Worm (Caenorhabditis elegans) whole organism, L4 larva: ENCODE measurements around the gene ndab-1.

Experiments used
- D1046.2 ChIP-seq: fragments of 200-800 bp; sonication (Bioruptor generic); IDR thresholded peaks from 2 replicates; pipeline ENCODE4 v1.3.6; 2022; ENCODE audit warnings: missing genetic modification characterization, missing compliant biosample characterization
- T26A8.4 ChIP-seq: fragments of 200-800 bp; sonication (Bioruptor generic); IDR thresholded peaks from 2 replicates; pipeline ENCODE4 v1.3.6; 2022; ENCODE audit warnings: missing genetic modification characterization, missing compliant biosample characterization
- Y105C5A.15 ChIP-seq: fragments of 200-800 bp; sonication (Bioruptor generic); IDR thresholded peaks from 2 replicates; pipeline ENCODE4 v1.3.6; 2022; ENCODE audit warnings: missing genetic modification characterization, missing compliant biosample characterization
- Y48G9A.11 ChIP-seq: fragments of 200-800 bp; sonication (Bioruptor generic); IDR thresholded peaks from 2 replicates; pipeline ENCODE4 v1.3.6; 2022; ENCODE audit warnings: missing genetic modification reagents, missing genetic modification characterization, missing compliant biosample characterization
- Y5F2A.4 ChIP-seq: fragments of 200-800 bp; sonication (Bioruptor generic); optimal IDR thresholded peaks from 2 replicates; lab custom pipeline; 2018; ENCODE audit warnings: mild to moderate bottlenecking, missing genetic modification characterization, missing compliant biosample characterization
- aha-1 ChIP-seq: fragments of 150-350 bp; peaks from one replicate; lab custom pipeline; 2014; ENCODE audit warnings: missing biosample characterization, missing genetic modification characterization
- ama-1 ChIP-seq: fragments of 150-350 bp; optimal IDR thresholded peaks from 2 replicates; lab custom pipeline; 2014; ENCODE audit warnings: inconsistent platforms, mixed read lengths
- arid-1 ChIP-seq: fragments of 200-800 bp; sonication (Bioruptor generic); conservative IDR thresholded peaks from 2 replicates; pipeline ENCODE4 v1.3.6; 2022; ENCODE audit warnings: missing genetic modification reagents, missing genetic modification characterization, missing compliant biosample characterization
- attf-4 ChIP-seq: sonication (generic microtip); optimal IDR thresholded peaks from 3 replicates; lab custom pipeline; 2017; ENCODE audit warnings: missing biosample characterization, missing genetic modification characterization
- ceh-20 ChIP-seq: fragments of 200-800 bp; sonication (Bioruptor generic); IDR thresholded peaks from 2 replicates; pipeline ENCODE4 v1.3.6; 2022; ENCODE audit warnings: missing genetic modification reagents, missing genetic modification characterization, missing compliant biosample characterization
- ctbp-1 ChIP-seq: fragments of 200-800 bp; sonication (Bioruptor generic); IDR thresholded peaks from 2 replicates; pipeline ENCODE4 v1.3.6; 2022; ENCODE audit warnings: missing genetic modification reagents, missing genetic modification characterization, missing compliant biosample characterization
- daf-16 ChIP-seq, 3 experiments: sonication (generic microtip); optimal IDR thresholded peaks; 2 replicates each; lab custom pipeline; 2016 to 2017; ENCODE audit warnings: missing genetic modification characterization in 3 of 3, missing genetic modification reagents in 3 of 3, mild to moderate bottlenecking in 2 of 3, missing compliant biosample characterization in 2 of 3, missing biosample characterization in 1 of 3, moderate library complexity in 1 of 3
- daf-19 ChIP-seq: fragments of 200-800 bp; sonication (Bioruptor generic); conservative IDR thresholded peaks from 2 replicates; pipeline ENCODE4 v1.3.6; 2022; ENCODE audit warnings: missing genetic modification characterization, missing compliant biosample characterization
- dmd-8 ChIP-seq: fragments of 200-800 bp; sonication (Bioruptor generic); IDR thresholded peaks from 2 replicates; pipeline ENCODE4 v1.3.6; 2022; ENCODE audit warnings: missing genetic modification characterization, missing compliant biosample characterization
- dpl-1 ChIP-seq: fragments of 150-350 bp; optimal IDR thresholded peaks from 2 replicates; lab custom pipeline; 2014; ENCODE audit warnings: missing biosample characterization, missing genetic modification reagents, missing genetic modification characterization
- duxl-1 ChIP-seq: sonication (generic microtip); optimal IDR thresholded peaks from 2 replicates; lab custom pipeline; 2016; ENCODE audit warnings: mild to moderate bottlenecking, missing genetic modification characterization, moderate library complexity, missing compliant biosample characterization; ENCODE audit not compliant: poor library complexity
- dve-1 ChIP-seq: sonication (generic microtip); optimal IDR thresholded peaks from 2 replicates; lab custom pipeline; 2017; ENCODE audit warnings: antibody characterized with exemption, mild to moderate bottlenecking, missing genetic modification characterization, missing compliant biosample characterization; ENCODE audit not compliant: insufficient read depth
- egl-27 ChIP-seq: sonication (generic microtip); optimal IDR thresholded peaks from 3 replicates; lab custom pipeline; 2017; ENCODE audit warnings: missing biosample characterization, missing genetic modification reagents, missing genetic modification characterization
- egl-43 ChIP-seq: fragments of 200-800 bp; sonication (Bioruptor generic); IDR thresholded peaks from 2 replicates; pipeline ENCODE4 v1.3.6; 2022; ENCODE audit warnings: missing genetic modification reagents, missing genetic modification characterization, missing compliant biosample characterization
- fos-1 ChIP-seq: fragments of 150-350 bp; optimal IDR thresholded peaks from 2 replicates; lab custom pipeline; 2014; ENCODE audit warnings: missing biosample characterization, missing genetic modification characterization
- gei-8 ChIP-seq: fragments of 200-800 bp; sonication (Bioruptor generic); optimal IDR thresholded peaks from 2 replicates; lab custom pipeline; 2018; ENCODE audit warnings: mild to moderate bottlenecking, missing genetic modification characterization, missing compliant biosample characterization
- hlh-11 ChIP-seq: fragments of 200-800 bp; sonication (Bioruptor generic); optimal IDR thresholded peaks from 2 replicates; lab custom pipeline; 2018; ENCODE audit warnings: mild to moderate bottlenecking, missing genetic modification characterization, missing compliant biosample characterization
- hmg-1.1 ChIP-seq: fragments of 200-800 bp; sonication (Bioruptor generic); IDR thresholded peaks from 2 replicates; pipeline ENCODE4 v1.3.6; 2022; ENCODE audit warnings: missing genetic modification reagents, missing genetic modification characterization, missing compliant biosample characterization
- jun-1 ChIP-seq: fragments of 150-350 bp; optimal IDR thresholded peaks from 2 replicates; lab custom pipeline; 2014; ENCODE audit warnings: missing biosample characterization, missing genetic modification reagents, missing genetic modification characterization
- lim-7 ChIP-seq: fragments of 200-800 bp; sonication (Bioruptor generic); IDR thresholded peaks from 2 replicates; pipeline ENCODE4 v1.3.6; 2022; ENCODE audit warnings: missing genetic modification characterization, missing compliant biosample characterization
- lin-15B ChIP-seq: fragments of 150-350 bp; sonication (generic microtip); optimal IDR thresholded peaks from 3 replicates; lab custom pipeline; 2014; ENCODE audit warnings: missing biosample characterization, missing genetic modification characterization
- lin-29 ChIP-seq: fragments of 200-800 bp; sonication (Bioruptor generic); IDR thresholded peaks from 2 replicates; pipeline ENCODE4 v1.3.6; 2022; ENCODE audit warnings: missing genetic modification reagents, missing genetic modification characterization, missing compliant biosample characterization
- lin-38 ChIP-seq: fragments of 200-800 bp; sonication (Bioruptor generic); IDR thresholded peaks from 2 replicates; pipeline ENCODE4 v1.3.6; 2022; ENCODE audit warnings: missing genetic modification reagents, missing genetic modification characterization, missing compliant biosample characterization
- lir-3 ChIP-seq: sonication (generic microtip); optimal IDR thresholded peaks from 2 replicates; lab custom pipeline; 2016; ENCODE audit warnings: mild to moderate bottlenecking, missing genetic modification characterization, missing compliant biosample characterization
- lsy-2 ChIP-seq, 2 experiments: fragments of 150-350 bp in 1 of 2; sonication (generic microtip) in 1 of 2; optimal IDR thresholded peaks; 2 replicates each; lab custom pipeline; 2014 to 2017; ENCODE audit warnings: missing biosample characterization in 2 of 2, missing genetic modification characterization in 2 of 2
- madf-9 ChIP-seq: fragments of 200-800 bp; sonication (Bioruptor generic); conservative IDR thresholded peaks from 2 replicates; pipeline ENCODE4 v1.3.6; 2022; ENCODE audit warnings: missing genetic modification reagents, missing genetic modification characterization, missing compliant biosample characterization
- mes-2 ChIP-seq: sonication (generic microtip); optimal IDR thresholded peaks from 2 replicates; lab custom pipeline; 2016; ENCODE audit warnings: missing genotype, mild to moderate bottlenecking, missing genetic modification characterization, missing compliant biosample characterization; ENCODE audit not compliant: poor library complexity, severe bottlenecking
- mxl-3 ChIP-seq: fragments of 200-800 bp; sonication (Bioruptor generic); optimal IDR thresholded peaks from 2 replicates; lab custom pipeline; 2018; ENCODE audit warnings: mild to moderate bottlenecking, missing genetic modification characterization, missing compliant biosample characterization
- nhr-102 ChIP-seq: sonication (generic microtip); optimal IDR thresholded peaks from 2 replicates; lab custom pipeline; 2016; ENCODE audit warnings: mild to moderate bottlenecking, missing genetic modification characterization, moderate library complexity, missing compliant biosample characterization
- nhr-111 ChIP-seq: fragments of 200-800 bp; sonication (Bioruptor generic); optimal IDR thresholded peaks from 2 replicates; lab custom pipeline; 2018; ENCODE audit warnings: mild to moderate bottlenecking, missing genetic modification characterization, missing compliant biosample characterization
- nhr-28 ChIP-seq: fragments of 150-350 bp; optimal IDR thresholded peaks from 2 replicates; lab custom pipeline; 2014; ENCODE audit warnings: missing biosample characterization, missing genetic modification characterization
- nhr-42 ChIP-seq: fragments of 200-800 bp; sonication (Bioruptor generic); IDR thresholded peaks from 2 replicates; pipeline ENCODE4 v1.3.6; 2022; ENCODE audit warnings: missing genetic modification characterization, missing compliant biosample characterization
- nhr-48 ChIP-seq: sonication (generic microtip); optimal IDR thresholded peaks from 2 replicates; lab custom pipeline; 2016; ENCODE audit warnings: mild to moderate bottlenecking, missing genetic modification characterization, missing compliant biosample characterization
- nhr-76 ChIP-seq: fragments of 150-350 bp; optimal IDR thresholded peaks from 2 replicates; lab custom pipeline; 2014; ENCODE audit warnings: missing biosample characterization, missing genetic modification characterization
- nhr-77 ChIP-seq: fragments of 150-350 bp; optimal IDR thresholded peaks from 2 replicates; lab custom pipeline; 2014; ENCODE audit warnings: missing biosample characterization, missing genetic modification characterization
- pha-4 ChIP-seq, 2 experiments: fragments of 150-350 bp in 1 of 2; fragments of 200-800 bp in 1 of 2; sonication (Bioruptor generic) in 1 of 2; IDR thresholded peaks in 1 of 2; optimal IDR thresholded peaks in 1 of 2; 2 replicates each; pipeline versions ENCODE4 v1.3.6 to Lab custom; 2014 to 2022; ENCODE audit warnings: missing genetic modification characterization in 2 of 2, missing genetic modification reagents in 2 of 2, missing biosample characterization in 1 of 2, missing compliant biosample characterization in 1 of 2
- php-3 ChIP-seq: fragments of 200-800 bp; sonication (Bioruptor generic); IDR thresholded peaks from 2 replicates; pipeline ENCODE4 v1.3.6; 2022; ENCODE audit warnings: missing genetic modification reagents, missing genetic modification characterization, missing compliant biosample characterization
- set-16 ChIP-seq: fragments of 200-800 bp; sonication (Bioruptor generic); IDR thresholded peaks from 2 replicates; pipeline ENCODE4 v1.3.6; 2022; ENCODE audit warnings: missing genetic modification reagents, missing genetic modification characterization, missing compliant biosample characterization
- snpc-1.2 ChIP-seq: fragments of 200-800 bp; sonication (Bioruptor generic); IDR thresholded peaks from 2 replicates; pipeline ENCODE4 v1.3.6; 2022; ENCODE audit warnings: missing genetic modification reagents, missing genetic modification characterization, missing compliant biosample characterization
- spr-1 ChIP-seq: sonication (generic microtip); optimal IDR thresholded peaks from 2 replicates; lab custom pipeline; 2016; ENCODE audit warnings: mild to moderate bottlenecking, missing genetic modification characterization, missing compliant biosample characterization
- spr-3 ChIP-seq: fragments of 200-800 bp; sonication (Bioruptor generic); optimal IDR thresholded peaks from 2 replicates; lab custom pipeline; 2018; ENCODE audit warnings: mild to moderate bottlenecking, missing genetic modification characterization, missing compliant biosample characterization
- tra-1 ChIP-seq: fragments of 200-800 bp; sonication (Bioruptor generic); IDR thresholded peaks from 2 replicates; pipeline ENCODE4 v1.3.6; 2022; ENCODE audit warnings: missing genetic modification reagents, missing genetic modification characterization, missing compliant biosample characterization
- vab-7 ChIP-seq: fragments of 200-800 bp; sonication (Bioruptor generic); IDR thresholded peaks from 2 replicates; pipeline ENCODE4 v1.3.6; 2022; ENCODE audit warnings: missing genetic modification reagents, missing genetic modification characterization, missing compliant biosample characterization
- zfp-3 ChIP-seq: fragments of 200-800 bp; sonication (Bioruptor generic); conservative IDR thresholded peaks from 2 replicates; pipeline ENCODE4 v1.3.6; 2022; ENCODE audit warnings: missing genetic modification reagents, missing genetic modification characterization, missing compliant biosample characterization

Gene ndab-1

ce11 chrIII:11921658-11922098, 6.2 kb upstream of the ndab-1 start, which contains the start of gene Y56A3A.22:
TSS of gene Y56A3A.22 (plus strand) at chrIII:11921692.
- no peak for TF ChIP-seq dpl-1 (GFP tag; lab: Kevin White, UChicago)
- TF ChIP-seq ama-1 (lab: Kevin White, UChicago): peak; percentile 92
- peak in 1 of 2 experiments; percentile 69 for TF ChIP-seq daf-16 (GFP tag; optimal IDR thresholded peaks at IDR 0.05; lab: Kevin White, UChicago)
- TF ChIP-seq daf-16 (tag; optimal IDR thresholded peaks at IDR 0.05; lab: Kevin White, UChicago): peak; percentile 27
- no peak for TF ChIP-seq attf-4
- TF ChIP-seq zfp-3: no peak; the same call in 1 of the 2 replicates
- peak; percentile 78 for TF ChIP-seq gei-8 (GFP tag; lab: Kevin White, UChicago)
- TF ChIP-seq dve-1 (tag; lab: Kevin White, UChicago): peak; percentile 43
- TF ChIP-seq lin-38 (GFP tag; lab: Robert Waterston, UW): peak; percentile 55
- TF ChIP-seq lin-15B (tag; lab: Kevin White, UChicago): no peak
- TF ChIP-seq Y5F2A.4 (GFP tag; lab: Kevin White, UChicago): peak; percentile 73
- TF ChIP-seq Y105C5A.15 (GFP tag; lab: Robert Waterston, UW): no peak
- TF ChIP-seq fos-1 (tag; lab: Kevin White, UChicago): no peak
- peak; percentile 55; the same call in 1 of the 2 replicates for TF ChIP-seq egl-43 (GFP tag; lab: Robert Waterston, UW)
- TF ChIP-seq ceh-20 (GFP tag; lab: Robert Waterston, UW): peak; percentile 50; the same call in 1 of the 2 replicates
- TF ChIP-seq hlh-11 (tag; lab: Kevin White, UChicago): peak; percentile 42
- TF ChIP-seq Y48G9A.11 (GFP tag; lab: Robert Waterston, UW): peak; percentile 43; the same call in 1 of the 2 replicates
- TF ChIP-seq T26A8.4 (GFP tag; lab: Robert Waterston, UW): peak; percentile 85
- peak; percentile 22 for TF ChIP-seq jun-1
- TF ChIP-seq nhr-111 (GFP tag; lab: Kevin White, UChicago): peak; percentile 65
- peak; percentile 69 for TF ChIP-seq snpc-1.2 (GFP tag; lab: Robert Waterston, UW)
- TF ChIP-seq mxl-3 (GFP tag; lab: Kevin White, UChicago): peak; percentile 6
- TF ChIP-seq vab-7 (GFP tag; lab: Robert Waterston, UW): peak; percentile 39; the same call in 1 of the 2 replicates
- 0 out of 2 replicates have a peak, but pooled peaks have one; percentile 37 for TF ChIP-seq ctbp-1 (GFP tag; lab: Robert Waterston, UW)
- TF ChIP-seq nhr-42 (GFP tag; lab: Robert Waterston, UW): peak; percentile 59
- TF ChIP-seq madf-9 (GFP tag; lab: Robert Waterston, UW): peak; percentile 17; the same call in 1 of the 2 replicates
- TF ChIP-seq aha-1 (tag; lab: Kevin White, UChicago): peak; percentile 96
- no peak for TF ChIP-seq lin-29 (GFP tag; lab: Robert Waterston, UW)
- peak; percentile 74 for TF ChIP-seq nhr-102 (tag; lab: Kevin White, UChicago)
- peak in 1 of 2 experiments; percentile 3 for TF ChIP-seq lsy-2 (tag; optimal IDR thresholded peaks at IDR 0.05; lab: Kevin White, UChicago)
- TF ChIP-seq spr-1 (tag; lab: Kevin White, UChicago): peak; percentile 30
- peak; percentile 58; the same call in 1 of the 2 replicates for TF ChIP-seq pha-4 (GFP tag; IDR thresholded peaks at IDR 0.05; lab: Robert Waterston, UW)
- no peak for TF ChIP-seq pha-4 (tag; optimal IDR thresholded peaks at IDR 0.05; lab: Kevin White, UChicago)
- TF ChIP-seq tra-1 (GFP tag; lab: Robert Waterston, UW): peak; percentile 43; the same call in 1 of the 2 replicates
- TF ChIP-seq nhr-48 (tag; lab: Kevin White, UChicago): peak; percentile 14
- peak; percentile 51 for TF ChIP-seq mes-2
- no peak for TF ChIP-seq egl-27
- TF ChIP-seq lir-3 (tag; lab: Kevin White, UChicago): no peak
- no peak; the same call in 1 of the 2 replicates for TF ChIP-seq D1046.2 (GFP tag; lab: Robert Waterston, UW)
- 0 out of 2 replicates have a peak, but pooled peaks have one; percentile 21 for TF ChIP-seq lim-7 (GFP tag; lab: Robert Waterston, UW)
- no peak for TF ChIP-seq nhr-28 (tag; lab: Kevin White, UChicago)
- TF ChIP-seq daf-19 (GFP tag; lab: Robert Waterston, UW): no peak
- peak; percentile 23 for TF ChIP-seq duxl-1
- no peak for TF ChIP-seq dmd-8 (GFP tag; lab: Robert Waterston, UW)
- TF ChIP-seq nhr-77 (tag; lab: Kevin White, UChicago): no peak
- peak; percentile 83 for TF ChIP-seq arid-1 (GFP tag; lab: Robert Waterston, UW)
- TF ChIP-seq hmg-1.1 (GFP tag; lab: Robert Waterston, UW): peak; percentile 27; the same call in 1 of the 2 replicates
- TF ChIP-seq php-3 (GFP tag; lab: Robert Waterston, UW): no peak
- peak; percentile 22; the same call in 1 of the 2 replicates for TF ChIP-seq set-16 (GFP tag; lab: Robert Waterston, UW)
- TF ChIP-seq spr-3 (GFP tag; lab: Kevin White, UChicago): peak; percentile 67
- no peak for TF ChIP-seq nhr-76 (tag; lab: Kevin White, UChicago)
